Fruit fly (Drosophila melanogaster) whole organism, embryonic: Measurements from ENCODE around the gene CG31249.

ENCODE experiments used
- Awh ChIP-seq: fragments of 200-800 bp; sonication (Bioruptor generic); IDR thresholded peaks from 2 replicates; pipeline ENCODE4, ENCODE4 v1.3.6; 2022; ENCODE audit warnings: missing biosample characterization, missing genetic modification characterization
- CG10274 ChIP-seq: fragments of 200-800 bp; sonication (Bioruptor generic); optimal IDR thresholded peaks from 3 replicates; lab custom pipeline; 2017; ENCODE audit warnings: missing biosample characterization, mild to moderate bottlenecking, missing genetic modification characterization
- CG10462 ChIP-seq: fragments of 200-800 bp; sonication (Bioruptor generic); optimal IDR thresholded peaks from 2 replicates; lab custom pipeline; 2016; ENCODE audit warnings: missing biosample characterization, missing genetic modification characterization
- CG11247 ChIP-seq: fragments of 200-800 bp; sonication (Bioruptor generic); IDR thresholded peaks from 2 replicates; pipeline ENCODE4 v1.3.6; 2022; ENCODE audit warnings: missing biosample characterization, missing genetic modification characterization
- CG11398 ChIP-seq: fragments of 200-800 bp; sonication (Bioruptor generic); optimal IDR thresholded peaks from 2 replicates; lab custom pipeline; 2016; ENCODE audit warnings: missing biosample characterization, missing genetic modification characterization
- CG12155 ChIP-seq: fragments of 200-800 bp; sonication (Bioruptor generic); optimal IDR thresholded peaks from 3 replicates; lab custom pipeline; 2016; ENCODE audit warnings: missing biosample characterization, missing genetic modification characterization
- CG13424 ChIP-seq: fragments of 200-800 bp; sonication (Bioruptor generic); optimal IDR thresholded peaks from 2 replicates; lab custom pipeline; 2019; ENCODE audit warnings: missing biosample characterization, mild to moderate bottlenecking, missing genetic modification characterization, moderate library complexity
- CG1832 ChIP-seq: fragments of 200-800 bp; sonication (Bioruptor generic); optimal IDR thresholded peaks from 2 replicates; lab custom pipeline; 2017; ENCODE audit warnings: missing biosample characterization, mild to moderate bottlenecking, missing genetic modification characterization, inconsistent platforms
- CG18476 ChIP-seq: fragments of 200-800 bp; sonication (Bioruptor generic); optimal IDR thresholded peaks from 2 replicates; lab custom pipeline; 2016; ENCODE audit warnings: missing biosample characterization, mild to moderate bottlenecking, missing genetic modification characterization
- CG2199 ChIP-seq: fragments of 200-800 bp; sonication (Bioruptor generic); IDR thresholded peaks from 3 replicates; pipeline ENCODE4 v1.3.6; 2022; ENCODE audit warnings: missing biosample characterization, missing genetic modification characterization
- CG31441 ChIP-seq: fragments of 200-800 bp; sonication (Bioruptor generic); IDR thresholded peaks from 2 replicates; pipeline ENCODE4 v1.3.6; 2022; ENCODE audit warnings: missing biosample characterization, missing genetic modification characterization
- CG3163 ChIP-seq: fragments of 200-800 bp; sonication (Bioruptor generic); optimal IDR thresholded peaks from 3 replicates; lab custom pipeline; 2016; ENCODE audit warnings: missing biosample characterization, missing genetic modification characterization
- CG3281 ChIP-seq: fragments of 200-800 bp; sonication (Bioruptor generic); optimal IDR thresholded peaks from 3 replicates; lab custom pipeline; 2017; ENCODE audit warnings: missing biosample characterization, mild to moderate bottlenecking, missing genetic modification characterization
- CG6854 ChIP-seq: fragments of 200-800 bp; sonication (Bioruptor generic); optimal IDR thresholded peaks from 3 replicates; lab custom pipeline; 2017; ENCODE audit warnings: missing biosample characterization, mild to moderate bottlenecking, missing genetic modification characterization
- CG7357 ChIP-seq: fragments of 200-800 bp; sonication (Bioruptor generic); IDR thresholded peaks from 3 replicates; pipeline ENCODE4 v1.3.6; 2022; ENCODE audit warnings: missing biosample characterization, missing genetic modification characterization
- CG7745 ChIP-seq: fragments of 200-800 bp; sonication (Bioruptor generic); optimal IDR thresholded peaks from 2 replicates; lab custom pipeline; 2018; ENCODE audit warnings: missing biosample characterization, mild to moderate bottlenecking, missing genetic modification characterization, moderate library complexity
- CG7963 ChIP-seq: fragments of 200-800 bp; sonication (Bioruptor generic); IDR thresholded peaks from 3 replicates; pipeline ENCODE4 v1.3.6; 2022; ENCODE audit warnings: missing biosample characterization, missing genetic modification characterization; ENCODE audit not compliant: partially characterized antibody
- CG8290 ChIP-seq, 3 experiments: fragments of 200-800 bp; sonication (Bioruptor generic); optimal IDR thresholded peaks; 2 replicates each; lab custom pipeline; 2016 to 2019; ENCODE audit warnings: missing biosample characterization in 3 of 3, missing genetic modification characterization in 3 of 3, mild to moderate bottlenecking in 2 of 3, moderate library complexity in 1 of 3
- CG9727 ChIP-seq: fragments of 200-800 bp; sonication (Bioruptor generic); optimal IDR thresholded peaks from 3 replicates; lab custom pipeline; 2017; ENCODE audit warnings: missing biosample characterization, mild to moderate bottlenecking, missing genetic modification characterization
- Drgx ChIP-seq: fragments of 200-800 bp; sonication (Bioruptor generic); IDR thresholded peaks from 2 replicates; pipeline ENCODE4 v1.3.6; 2022; ENCODE audit warnings: missing biosample characterization, missing genetic modification characterization
- E2f2 ChIP-seq: fragments of 200-800 bp; sonication (Bioruptor generic); IDR thresholded peaks from 2 replicates; pipeline ENCODE4 v1.3.6; 2022; ENCODE audit warnings: missing biosample characterization, missing genetic modification characterization
- Eip74EF ChIP-seq, 2 experiments: fragments of 200-800 bp in 1 of 2; fragments of >200 bp in 1 of 2; sonication (Bioruptor generic) in 1 of 2; optimal IDR thresholded peaks; 2 replicates each; lab custom pipeline; 2017 to 2019; ENCODE audit warnings: missing biosample characterization in 2 of 2, missing genetic modification characterization in 2 of 2, mild to moderate bottlenecking in 1 of 2, moderate library complexity in 1 of 2
- Gsc ChIP-seq: fragments of 200-800 bp; sonication (Bioruptor generic); IDR thresholded peaks from 2 replicates; pipeline ENCODE4 v1.3.6; 2022; ENCODE audit warnings: missing biosample characterization, missing genetic modification characterization
- HLH4C ChIP-seq: fragments of 200-800 bp; sonication (Bioruptor generic); IDR thresholded peaks from 3 replicates; pipeline ENCODE4 v1.3.6; 2022; ENCODE audit warnings: missing biosample characterization, missing genetic modification characterization; ENCODE audit not compliant: partially characterized antibody
- Hmr ChIP-seq: fragments of 200-800 bp; sonication (Bioruptor generic); optimal IDR thresholded peaks from 3 replicates; lab custom pipeline; 2017; ENCODE audit warnings: mild to moderate bottlenecking, missing biosample characterization, missing genetic modification reagents, missing genetic modification characterization
- Hmx ChIP-seq: fragments of 200-800 bp; sonication (Bioruptor generic); optimal IDR thresholded peaks from 2 replicates; lab custom pipeline; 2016; ENCODE audit warnings: missing biosample characterization, missing genetic modification characterization
- Jarid2 ChIP-seq: fragments of 200-800 bp; sonication (Bioruptor generic); optimal IDR thresholded peaks from 3 replicates; lab custom pipeline; 2017; ENCODE audit warnings: mild to moderate bottlenecking, missing biosample characterization, missing genetic modification reagents, missing genetic modification characterization
- MBD-R2 ChIP-seq: fragments of 200-800 bp; sonication (Bioruptor generic); IDR thresholded peaks from 2 replicates; pipeline ENCODE4 v1.3.6; 2022; ENCODE audit warnings: missing biosample characterization, missing genetic modification characterization
- MESR4 ChIP-seq: fragments of 200-800 bp; sonication (Bioruptor generic); optimal IDR thresholded peaks from 2 replicates; lab custom pipeline; 2018; ENCODE audit warnings: missing biosample characterization, mild to moderate bottlenecking, missing genetic modification characterization, moderate library complexity
- Oli ChIP-seq: fragments of 200-800 bp; sonication (Bioruptor generic); optimal IDR thresholded peaks from 2 replicates; lab custom pipeline; 2018; ENCODE audit warnings: missing biosample characterization, mild to moderate bottlenecking, missing genetic modification characterization, moderate library complexity
- PHDP ChIP-seq: fragments of 200-800 bp; sonication (Bioruptor generic); optimal IDR thresholded peaks from 3 replicates; lab custom pipeline; 2018; ENCODE audit warnings: missing biosample characterization, mild to moderate bottlenecking, missing genetic modification characterization, moderate library complexity
- Tbp ChIP-seq: fragments of >200 bp; optimal IDR thresholded peaks from 2 replicates; lab custom pipeline; 2018; ENCODE audit warnings: missing biosample characterization, missing genetic modification characterization
- Xbp1 ChIP-seq: fragments of 200-800 bp; sonication (Bioruptor generic); optimal IDR thresholded peaks from 3 replicates; lab custom pipeline; 2016; ENCODE audit warnings: missing biosample characterization, mild to moderate bottlenecking, missing genetic modification characterization
- YL-1 ChIP-seq: fragments of 200-800 bp; sonication (Bioruptor generic); optimal IDR thresholded peaks from 3 replicates; lab custom pipeline; 2017; ENCODE audit warnings: missing biosample characterization, mild to moderate bottlenecking, missing genetic modification characterization
- ase ChIP-seq: fragments of 200-800 bp; sonication (Bioruptor generic); IDR thresholded peaks from 3 replicates; pipeline ENCODE4 v1.3.6; 2022; ENCODE audit warnings: missing biosample characterization, missing genetic modification characterization
- az2 ChIP-seq: fragments of 200-800 bp; sonication (Bioruptor generic); optimal IDR thresholded peaks from 3 replicates; lab custom pipeline; 2016; ENCODE audit warnings: missing biosample characterization, missing genetic modification characterization
- bab2 ChIP-seq: fragments of 200-800 bp; sonication (Bioruptor generic); optimal IDR thresholded peaks from 2 replicates; lab custom pipeline; 2016; ENCODE audit warnings: missing biosample characterization, missing genetic modification characterization
- chn ChIP-seq: fragments of 200-800 bp; sonication (Bioruptor generic); optimal IDR thresholded peaks from 2 replicates; lab custom pipeline; 2016; ENCODE audit warnings: missing biosample characterization, missing genetic modification characterization
- corto ChIP-seq: fragments of 200-800 bp; sonication (Bioruptor generic); optimal IDR thresholded peaks from 2 replicates; lab custom pipeline; 2016; ENCODE audit warnings: missing biosample characterization, mild to moderate bottlenecking, missing genetic modification characterization, moderate library complexity
- fru ChIP-seq: fragments of >200 bp; optimal IDR thresholded peaks from 2 replicates; lab custom pipeline; 2017
- gro ChIP-seq: fragments of 200-800 bp; sonication (Bioruptor generic); optimal IDR thresholded peaks from 2 replicates; lab custom pipeline; 2016; ENCODE audit warnings: missing biosample characterization, missing genetic modification characterization
- gsb-n ChIP-seq: fragments of 200-800 bp; sonication (Bioruptor generic); optimal IDR thresholded peaks from 3 replicates; lab custom pipeline; 2018; ENCODE audit warnings: missing biosample characterization, mild to moderate bottlenecking, missing genetic modification characterization
- lbe ChIP-seq: fragments of 200-800 bp; sonication (Bioruptor generic); optimal IDR thresholded peaks from 2 replicates; lab custom pipeline; 2016; ENCODE audit warnings: missing biosample characterization, mild to moderate bottlenecking, missing genetic modification characterization
- lilli ChIP-seq: fragments of 200-800 bp; sonication (Bioruptor generic); optimal IDR thresholded peaks from 3 replicates; lab custom pipeline; 2016; ENCODE audit warnings: missing biosample characterization, missing genetic modification characterization
- phol ChIP-seq: fragments of 200-800 bp; sonication (Bioruptor generic); optimal IDR thresholded peaks from 3 replicates; lab custom pipeline; 2018; ENCODE audit warnings: missing biosample characterization, mild to moderate bottlenecking, missing genetic modification characterization, moderate library complexity
- pum ChIP-seq: fragments of 200-800 bp; sonication (Bioruptor generic); optimal IDR thresholded peaks from 2 replicates; lab custom pipeline; 2016; ENCODE audit warnings: missing biosample characterization, missing genetic modification characterization
- sd ChIP-seq: fragments of 200-800 bp; sonication (Bioruptor generic); optimal IDR thresholded peaks from 3 replicates; lab custom pipeline; 2018; ENCODE audit warnings: missing biosample characterization, mild to moderate bottlenecking, missing genetic modification characterization, moderate library complexity
- tin ChIP-seq: fragments of 200-800 bp; sonication (Bioruptor generic); optimal IDR thresholded peaks from 3 replicates; lab custom pipeline; 2016; ENCODE audit warnings: missing biosample characterization, missing genetic modification characterization
- wek ChIP-seq: fragments of 200-800 bp; sonication (Bioruptor generic); optimal IDR thresholded peaks from 3 replicates; lab custom pipeline; 2018; ENCODE audit warnings: missing biosample characterization, mild to moderate bottlenecking, missing genetic modification characterization, moderate library complexity
- zen2 ChIP-seq: fragments of 200-800 bp; sonication (Bioruptor generic); IDR thresholded peaks from 3 replicates; pipeline ENCODE4 v1.3.6; 2022; ENCODE audit warnings: missing biosample characterization, missing genetic modification characterization; ENCODE audit not compliant: partially characterized antibody

CG31249 gene

dm6 chr3R:17680639-17681302, 6.1 kb downstream of the CG31249 start (continued):
- no peak for TF ChIP-seq chn (GFP tag; lab: Kevin White, UChicago)
- TF ChIP-seq CG11247 (GFP tag; lab: Robert Waterston, UW): no peak
- peak; percentile 57 for TF ChIP-seq CG13424 (tag; lab: Kevin White, UChicago)
- TF ChIP-seq Drgx (GFP tag; lab: Robert Waterston, UW): no peak; the same call in 1 of the 2 replicates
- TF ChIP-seq CG1832: no peak
- TF ChIP-seq MBD-R2: no peak
- peak; percentile 55 for TF ChIP-seq Xbp1 (GFP tag; lab: Kevin White, UChicago)
- no peak for TF ChIP-seq MESR4
- no peak for TF ChIP-seq lbe (GFP tag; lab: Kevin White, UChicago)
- no peak for TF ChIP-seq bab2 (GFP tag; lab: Kevin White, UChicago)
- no peak for TF ChIP-seq CG7357 (GFP tag; lab: Robert Waterston, UW)
- TF ChIP-seq CG31441: no peak
- TF ChIP-seq Oli (tag; lab: Kevin White, UChicago): peak; percentile 57
- TF ChIP-seq sd (tag; lab: Kevin White, UChicago): peak; percentile 76
- TF ChIP-seq CG2199 (GFP tag; lab: Robert Waterston, UW): no peak
- TF ChIP-seq lilli (GFP tag; lab: Kevin White, UChicago): peak; percentile 40
- TF ChIP-seq YL-1: no peak
- no peak for TF ChIP-seq Tbp (GFP tag; lab: Kevin White, UChicago)
- peak; percentile 13 for TF ChIP-seq tin (GFP tag; lab: Kevin White, UChicago)
- TF ChIP-seq CG3281 (GFP tag; lab: Kevin White, UChicago): peak; percentile 32
- peak; percentile 35 for TF ChIP-seq Hmr (GFP tag; lab: Kevin White, UChicago)
- no peak for TF ChIP-seq CG6854
- peak; percentile 22 for TF ChIP-seq PHDP (tag; lab: Kevin White, UChicago)
- peak; percentile 30 for TF ChIP-seq gsb-n
- TF ChIP-seq HLH4C (GFP tag; lab: Robert Waterston, UW): no peak
- peak; percentile 44 for TF ChIP-seq CG10462 (GFP tag; lab: Kevin White, UChicago)
- TF ChIP-seq CG7963 (GFP tag; lab: Robert Waterston, UW): no peak
- TF ChIP-seq Awh: peak; percentile 23; the same call in 1 of the 2 replicates
- TF ChIP-seq wek (GFP tag; lab: Kevin White, UChicago): no peak
- no peak for TF ChIP-seq Jarid2
- peak; percentile 71 for TF ChIP-seq phol (tag; lab: Kevin White, UChicago)
- TF ChIP-seq E2f2 (GFP tag; lab: Robert Waterston, UW): no peak
- TF ChIP-seq CG8290 (GFP tag; optimal IDR thresholded peaks at IDR 0.05; lab: Kevin White, UChicago): peak; percentile 17
- TF ChIP-seq CG8290 (tag; optimal IDR thresholded peaks at IDR 0.05; lab: Kevin White, UChicago): no peak
- no peak for TF ChIP-seq gro
- TF ChIP-seq CG7745: no peak
- no peak for TF ChIP-seq pum
- peak; percentile 30 for TF ChIP-seq az2 (GFP tag; lab: Kevin White, UChicago)
- no peak for TF ChIP-seq fru (lab: Kevin White, UChicago)
- no peak for TF ChIP-seq Hmx
- TF ChIP-seq CG11398 (GFP tag; lab: Kevin White, UChicago): no peak
- peak; percentile 37 for TF ChIP-seq CG12155 (GFP tag; lab: Kevin White, UChicago)
- no peak for TF ChIP-seq CG3163 (GFP tag; lab: Kevin White, UChicago)
- peak; percentile 64 for TF ChIP-seq CG9727 (GFP tag; lab: Kevin White, UChicago)
- TF ChIP-seq CG10274: no peak
- no peak for TF ChIP-seq zen2 (GFP tag; lab: Robert Waterston, UW)
- peak in 1 of 2 experiments; percentile 25 for TF ChIP-seq Eip74EF (GFP tag; optimal IDR thresholded peaks at IDR 0.05; lab: Kevin White, UChicago)
- TF ChIP-seq corto (GFP tag; lab: Kevin White, UChicago): no peak
- TF ChIP-seq ase: no peak
- no peak for TF ChIP-seq CG18476
- no peak for TF ChIP-seq Gsc (GFP tag; lab: Robert Waterston, UW)
